Worm (Caenorhabditis elegans): ENCODE measurements around the gene arf-1.

- TF ChIP-seq dao-5 (tag; optimal IDR thresholded peaks at IDR 0.05) (no peak), him-1 (tag; optimal IDR thresholded peaks at IDR 0.05) (no peak), W03F9.2 (tag; optimal IDR thresholded peaks at IDR 0.05) (no peak)
Observed at ce11 chrIII:5709224-5709623, 5.5 kb upstream of the arf-1 start, which contains the start of gene hpo-28.
